Fruit fly (Drosophila melanogaster): ENCODE results near the gene CG12531.

CG12531 gene

DNA sequence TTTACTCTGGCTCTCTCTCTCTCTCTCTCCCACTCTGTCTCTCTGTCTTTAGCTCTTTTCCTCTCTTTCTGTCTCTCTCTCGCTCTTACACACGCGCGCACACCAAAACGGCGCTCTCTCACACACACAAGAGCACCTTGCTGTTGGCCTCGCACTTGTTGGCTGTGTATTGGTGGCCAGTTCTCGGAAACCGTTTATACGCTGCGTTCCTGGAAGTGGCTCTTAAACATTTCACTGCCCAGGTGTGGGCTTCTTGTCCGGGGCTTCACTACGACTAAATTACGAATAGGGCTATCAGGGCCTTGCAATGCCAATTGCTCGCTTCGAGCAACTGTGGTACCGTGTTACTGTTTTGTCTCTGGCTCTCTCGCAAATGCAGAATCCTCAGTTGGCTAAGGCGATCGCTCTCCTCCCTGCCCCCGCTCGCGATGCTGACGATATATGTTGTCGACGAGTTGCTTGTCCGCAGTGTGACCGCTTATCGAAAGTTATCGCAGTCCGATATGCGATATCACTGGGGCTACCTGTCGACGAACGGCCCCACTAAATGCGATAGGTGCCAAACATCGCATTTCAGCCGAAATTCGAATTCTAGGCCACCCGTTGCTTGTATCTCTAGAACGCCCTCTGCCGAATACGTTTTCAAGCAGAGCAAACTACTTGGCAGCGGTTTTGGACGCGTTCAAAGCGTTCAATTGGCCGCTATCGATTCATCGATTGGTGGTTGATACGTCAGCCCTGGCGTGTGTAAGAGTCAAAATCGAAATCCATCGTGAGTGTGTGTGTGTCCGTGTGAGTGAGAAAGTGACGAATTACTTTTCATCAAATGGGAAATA, 35.5 kb upstream of the CG12531 start, which contains the start of the genes dome and Ubqn (continued):
- TF ChIP-seq crc (GFP tag; optimal IDR thresholded peaks at IDR 0.05), result no peak
- TF ChIP-seq zen (tag; optimal IDR thresholded peaks at IDR 0.05), result peak; percentile 15
- TF ChIP-seq CG15696 (tag; optimal IDR thresholded peaks at IDR 0.05), result no peak
- peak; percentile 68 for TF ChIP-seq zen2 (GFP tag; IDR thresholded peaks at IDR 0.05; ENCODE audit: partially characterized antibody)
- TF ChIP-seq bab2 (GFP tag; optimal IDR thresholded peaks at IDR 0.05), result no peak
- peak; percentile 90 for TF ChIP-seq unc-4 (GFP tag; IDR thresholded peaks at IDR 0.05; ENCODE audit: partially characterized antibody)
- TF ChIP-seq da (GFP tag; optimal IDR thresholded peaks at IDR 0.05), result no peak
- no peak for TF ChIP-seq ttk (GFP tag; IDR thresholded peaks at IDR 0.05)
- TF ChIP-seq jumu (GFP tag; optimal IDR thresholded peaks at IDR 0.05), result peak; percentile 55
- TF ChIP-seq sens (GFP tag), result peak; percentile 72
- TF ChIP-seq Deaf1 (tag; optimal IDR thresholded peaks at IDR 0.05), result peak; percentile 32
- no peak for TF ChIP-seq ro (GFP tag; IDR thresholded peaks at IDR 0.05)
- peak; percentile 94 for TF ChIP-seq pzg (GFP tag; optimal IDR thresholded peaks at IDR 0.05)
- no peak for TF ChIP-seq CG17359 (tag; optimal IDR thresholded peaks at IDR 0.05)
- no peak for TF ChIP-seq tup (GFP tag; optimal IDR thresholded peaks at IDR 0.05)
- TF ChIP-seq CG1024 (GFP tag; IDR thresholded peaks at IDR 0.05), result no peak
- no peak for TF ChIP-seq CG14050 (GFP tag; IDR thresholded peaks at IDR 0.05)
- TF ChIP-seq ash1 (GFP tag; optimal IDR thresholded peaks at IDR 0.05), result no peak
- TF ChIP-seq Spps (tag; optimal IDR thresholded peaks at IDR 0.05), result no peak
- peak; percentile 82 for TF ChIP-seq ato (GFP tag; IDR thresholded peaks at IDR 0.05; ENCODE audit: partially characterized antibody)
- TF ChIP-seq CG11695 (GFP tag; IDR thresholded peaks at IDR 0.05), result no peak
- TF ChIP-seq NC2α (GFP tag; optimal IDR thresholded peaks at IDR 0.05), result no peak
- no peak for TF ChIP-seq tap (tag; optimal IDR thresholded peaks at IDR 0.05)
- peak; percentile 93 to 94 for TF ChIP-seq tll (GFP tag; optimal IDR thresholded peaks at IDR 0.05)
- no peak for TF ChIP-seq ci (GFP tag; IDR thresholded peaks at IDR 0.05)
- TF ChIP-seq CG7987 (GFP tag; optimal IDR thresholded peaks at IDR 0.05), result no peak
- no peak for TF ChIP-seq CG17912 (GFP tag; optimal IDR thresholded peaks at IDR 0.05)
- no peak for TF ChIP-seq wdn (GFP tag; IDR thresholded peaks at IDR 0.05)
- TF ChIP-seq Sry-δ (GFP tag; optimal IDR thresholded peaks at IDR 0.05), result peak; percentile 93
- no peak for TF ChIP-seq CG33213 (GFP tag; optimal IDR thresholded peaks at IDR 0.05)
- TF ChIP-seq CG2199 (GFP tag; IDR thresholded peaks at IDR 0.05), result no peak
- TF ChIP-seq lov (optimal IDR thresholded peaks at IDR 0.05), result no peak
- TF ChIP-seq lov (GFP tag; IDR thresholded peaks at IDR 0.05), result no peak
- TF ChIP-seq pho (GFP tag; optimal IDR thresholded peaks at IDR 0.05), result peak; percentile 13
- TF ChIP-seq CG17361 (GFP tag; IDR thresholded peaks at IDR 0.05), result peak; percentile 67; the same call in 2 of the 3 replicates
- TF ChIP-seq btn (GFP tag; optimal IDR thresholded peaks at IDR 0.05), result no peak
- TF ChIP-seq Rx (GFP tag; IDR thresholded peaks at IDR 0.05), result no peak
- TF ChIP-seq tin (GFP tag; optimal IDR thresholded peaks at IDR 0.05), result no peak
- TF ChIP-seq sob (GFP tag; IDR thresholded peaks at IDR 0.05), result no peak
- no peak for TF ChIP-seq twi (tag; optimal IDR thresholded peaks at IDR 0.05)
- no peak for TF ChIP-seq bcd (GFP tag; optimal IDR thresholded peaks at IDR 0.05)
- TF ChIP-seq Elba2 (GFP tag; optimal IDR thresholded peaks at IDR 0.05), result no peak
- peak; percentile 7 for TF ChIP-seq unpg (GFP tag; optimal IDR thresholded peaks at IDR 0.05)
- no peak for TF ChIP-seq CG2875 (GFP tag; optimal IDR thresholded peaks at IDR 0.05)
- TF ChIP-seq tna (GFP tag; IDR thresholded peaks at IDR 0.05; ENCODE audit: partially characterized antibody), result peak; percentile 88; the same call in 1 of the 2 replicates
- no peak for TF ChIP-seq gsb (GFP tag; IDR thresholded peaks at IDR 0.05)
- TF ChIP-seq CG13424 (tag; optimal IDR thresholded peaks at IDR 0.05), result peak; percentile 3
- TF ChIP-seq B-H1 (GFP tag; IDR thresholded peaks at IDR 0.05), result no peak
- peak; percentile 1 for TF ChIP-seq HmgD (GFP tag; optimal IDR thresholded peaks at IDR 0.05)
- TF ChIP-seq CG12744 (GFP tag; optimal IDR thresholded peaks at IDR 0.05), result no peak
